Worm (Caenorhabditis elegans) whole organism, L3 larva: ENCODE measurements around the gene C03B1.7.

ENCODE experiments used
- R02D3.7 ChIP-seq: fragments of 150-350 bp; optimal IDR thresholded peaks from 2 replicates; lab custom pipeline; 2014; ENCODE audit warnings: missing biosample characterization, missing genetic modification characterization
- elt-3 ChIP-seq, 3 experiments: fragments of 150-350 bp in 1 of 3; sonication (generic microtip) in 2 of 3; optimal IDR thresholded peaks; 2 replicates in 2 of 3; 4 replicates in 1 of 3; lab custom pipeline; 2014 to 2017; ENCODE audit warnings: missing biosample characterization in 3 of 3, missing genetic modification characterization in 3 of 3
- fkh-10 ChIP-seq: sonication (generic microtip); optimal IDR thresholded peaks from 2 replicates; lab custom pipeline; 2017; ENCODE audit warnings: missing biosample characterization, missing genetic modification reagents, missing genetic modification characterization
- lin-39 ChIP-seq: fragments of 150-350 bp; optimal IDR thresholded peaks from 2 replicates; lab custom pipeline; 2018; ENCODE audit warnings: missing biosample characterization, missing genetic modification reagents, missing genetic modification characterization
- nhr-28 ChIP-seq: fragments of 150-350 bp; optimal IDR thresholded peaks from 2 replicates; lab custom pipeline; 2014; ENCODE audit warnings: missing biosample characterization, missing genetic modification characterization
- pha-4 ChIP-seq: fragments of 150-350 bp; optimal IDR thresholded peaks from 2 replicates; lab custom pipeline; 2014; ENCODE audit warnings: missing biosample characterization, missing genetic modification reagents, missing genetic modification characterization
- unc-39 ChIP-seq: sonication (generic microtip); optimal IDR thresholded peaks from 4 replicates; lab custom pipeline; 2017; ENCODE audit warnings: missing biosample characterization, missing genetic modification characterization

DNA sequence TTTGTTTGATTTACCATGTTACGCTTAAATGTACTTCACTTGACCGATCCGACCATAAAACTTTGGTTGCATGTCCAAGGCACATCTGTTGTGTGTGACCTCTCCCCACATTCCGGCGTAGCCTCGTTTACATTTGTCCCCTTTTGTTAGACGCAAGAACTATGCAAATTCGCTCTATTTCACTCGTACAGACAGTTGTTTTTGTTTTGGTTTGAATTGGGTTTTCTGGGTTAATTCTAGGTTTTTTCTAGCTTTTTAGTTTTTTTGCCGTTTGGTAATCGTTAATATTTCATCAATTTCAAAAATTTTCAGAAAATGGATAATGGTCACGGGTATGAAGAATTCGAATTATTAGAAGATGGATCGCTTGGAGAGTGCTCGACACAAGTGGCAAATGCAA lies 48.8 kb upstream of the C03B1.7 start, which contains the start of gene mom-1:
- TF ChIP-seq unc-39 (tag; lab: Kevin White, UChicago), result no peak
- TF ChIP-seq lin-39, result no peak
- no peak for TF ChIP-seq fkh-10
- no peak for TF ChIP-seq elt-3 (tag; optimal IDR thresholded peaks at IDR 0.05; lab: Kevin White, UChicago)
- no peak for TF ChIP-seq nhr-28 (tag; lab: Kevin White, UChicago)
- no peak for TF ChIP-seq R02D3.7 (tag; lab: Kevin White, UChicago)
- no peak for TF ChIP-seq pha-4
